Worm (Caenorhabditis elegans) whole organism, L1 larva: ENCODE measurements around the gene clec-88.

Experiments
- ceh-82 ChIP-seq, 3 experiments: fragments of 150-350 bp in 1 of 3; sonication (generic microtip) in 2 of 3; optimal IDR thresholded peaks; 2 replicates each; lab custom pipeline; 2014 to 2017; ENCODE audit warnings: missing biosample characterization in 3 of 3, missing genetic modification characterization in 3 of 3
- efl-1 ChIP-seq, 4 experiments: fragments of 150-350 bp; optimal IDR thresholded peaks in 3 of 4; peaks in 1 of 4; 1 replicate in 1 of 4; 2 replicates in 3 of 4; lab custom pipeline; 2014; ENCODE audit warnings: missing biosample characterization in 2 of 4, missing genetic modification characterization in 2 of 4, missing genetic modification reagents in 2 of 4
- egl-27 ChIP-seq, 2 experiments: fragments of 150-350 bp in 1 of 2; sonication (generic microtip); optimal IDR thresholded peaks; 3 replicates each; lab custom pipeline; 2017 to 2018; ENCODE audit warnings: missing biosample characterization in 2 of 2, missing genetic modification characterization in 2 of 2, missing genetic modification reagents in 2 of 2
- fkh-4 ChIP-seq: sonication (generic microtip); optimal IDR thresholded peaks from 2 replicates; lab custom pipeline; 2016; ENCODE audit warnings: missing compliant biosample characterization, missing genetic modification characterization, borderline replicate concordance
- lin-15B ChIP-seq: fragments of 150-350 bp; sonication (generic microtip); optimal IDR thresholded peaks from 3 replicates; lab custom pipeline; 2014; ENCODE audit warnings: missing biosample characterization, missing genetic modification characterization
- mdl-1 ChIP-seq, 2 experiments: fragments of 150-350 bp; optimal IDR thresholded peaks; 2 replicates each; lab custom pipeline; 2014 to 2017; ENCODE audit warnings: missing biosample characterization in 2 of 2, missing genetic modification characterization in 2 of 2, inconsistent platforms in 1 of 2
- nhr-237 ChIP-seq: fragments of 150-350 bp; optimal IDR thresholded peaks from 2 replicates; lab custom pipeline; 2014; ENCODE audit warnings: missing biosample characterization, missing genetic modification characterization
- nhr-77 ChIP-seq: fragments of 150-350 bp; optimal IDR thresholded peaks from 2 replicates; lab custom pipeline; 2014; ENCODE audit warnings: missing biosample characterization, missing genetic modification characterization
- nhr-85 ChIP-seq: sonication (generic microtip); peaks from one replicate; lab custom pipeline; 2016; ENCODE audit warnings: missing genetic modification characterization, inconsistent platforms, missing compliant biosample characterization
- rnt-1 ChIP-seq: sonication (generic microtip); optimal IDR thresholded peaks from 2 replicates; lab custom pipeline; 2016; ENCODE audit warnings: mild to moderate bottlenecking, missing genetic modification characterization, moderate library complexity, missing compliant biosample characterization

DNA sequence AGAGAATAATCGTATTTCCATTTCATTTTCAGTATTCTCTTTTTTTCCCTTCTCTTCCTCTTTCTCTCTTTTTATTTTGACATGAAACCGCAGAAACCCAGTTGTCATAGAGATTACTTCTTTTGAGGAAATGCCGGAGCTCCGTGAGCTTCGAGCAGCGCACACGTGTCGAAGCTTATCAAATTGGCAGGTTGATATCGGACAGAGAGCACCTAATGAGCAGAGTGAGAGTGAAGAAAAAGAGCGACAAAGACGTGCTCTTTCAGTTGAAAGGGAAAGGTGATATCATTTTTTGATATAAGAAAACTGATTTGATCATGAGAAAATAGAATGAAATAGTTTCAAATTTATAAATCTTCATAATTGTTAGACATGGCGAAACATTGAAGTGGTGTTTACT is 30.2 kb upstream of the clec-88 start, which contains the start of gene C32D5.14:
- TF ChIP-seq nhr-77 = no peak
- no peak for TF ChIP-seq rnt-1
- no peak for TF ChIP-seq ceh-82 (tag; optimal IDR thresholded peaks at IDR 0.05; lab: Kevin White, UChicago)
- TF ChIP-seq mdl-1 (tag; optimal IDR thresholded peaks at IDR 0.05; lab: Kevin White, UChicago) = no peak
- TF ChIP-seq egl-27 (tag; optimal IDR thresholded peaks at IDR 0.05; lab: Kevin White, UChicago) = no peak
- TF ChIP-seq efl-1 (optimal IDR thresholded peaks at IDR 0.05; lab: Kevin White, UChicago) = no peak
- TF ChIP-seq efl-1 (GFP tag; optimal IDR thresholded peaks at IDR 0.05 in 1 of 2; lab: Kevin White, UChicago) = peak in 1 of 2 experiments; percentile 88
- TF ChIP-seq nhr-85 (tag; lab: Kevin White, UChicago) = no peak
- TF ChIP-seq fkh-4 (tag; lab: Kevin White, UChicago) = no peak
- TF ChIP-seq lin-15B (tag; lab: Kevin White, UChicago) = no peak
- no peak for TF ChIP-seq nhr-237 (tag; lab: Kevin White, UChicago)
